Fruit fly (Drosophila melanogaster) whole organism, adult: Measurements from ENCODE around the gene CG15550.

Source experiments
- bab1 ChIP-seq: fragments of 200-800 bp; sonication (Bioruptor generic); optimal IDR thresholded peaks from 3 replicates; lab custom pipeline; 2019; ENCODE audit warnings: missing biosample characterization, mild to moderate bottlenecking, missing genetic modification characterization, moderate library complexity
- toe ChIP-seq: fragments of 200-800 bp; sonication (Bioruptor generic); optimal IDR thresholded peaks from 2 replicates; lab custom pipeline; 2016; ENCODE audit warnings: missing biosample characterization, missing genetic modification characterization

dm6 chr3R:30888550-30889259 lies 48.2 kb downstream of the CG15550 start, which contains the start of gene Sap-r:
- TF ChIP-seq toe (GFP tag; lab: Kevin White, UChicago) (no peak), bab1 (GFP tag; lab: Kevin White, UChicago) (peak; percentile 88)
